Fruit fly (Drosophila melanogaster) whole organism, pupa: Measurements from ENCODE around the gene Kr-h2.

Experiments used
- CG10348 ChIP-seq: fragments of 200-800 bp; sonication (Bioruptor generic); IDR thresholded peaks from 2 replicates; pipeline ENCODE4 v1.3.6; 2022; ENCODE audit warnings: missing biosample characterization, missing genetic modification characterization
- CG15710 ChIP-seq: fragments of 200-800 bp; sonication (Bioruptor generic); optimal IDR thresholded peaks from 2 replicates; lab custom pipeline; 2018; ENCODE audit warnings: missing biosample characterization, mild to moderate bottlenecking, missing genetic modification characterization, moderate library complexity
- CG17806 ChIP-seq: fragments of 200-800 bp; sonication (Bioruptor generic); optimal IDR thresholded peaks from 2 replicates; lab custom pipeline; 2018; ENCODE audit warnings: missing biosample characterization, mild to moderate bottlenecking, missing genetic modification characterization, moderate library complexity
- CG8159 ChIP-seq: fragments of 200-800 bp; sonication (Bioruptor generic); optimal IDR thresholded peaks from 3 replicates; lab custom pipeline; 2018; ENCODE audit warnings: missing biosample characterization, mild to moderate bottlenecking, missing genetic modification characterization, moderate library complexity
- CG9948 ChIP-seq: fragments of 200-800 bp; sonication (Bioruptor generic); optimal IDR thresholded peaks from 2 replicates; lab custom pipeline; 2018; ENCODE audit warnings: missing biosample characterization, mild to moderate bottlenecking, missing genetic modification characterization, moderate library complexity
- EcR ChIP-seq: fragments of 200-800 bp; sonication (Bioruptor generic); optimal IDR thresholded peaks from 3 replicates; lab custom pipeline; 2019; ENCODE audit warnings: missing biosample characterization, missing genetic modification characterization, mild to moderate bottlenecking, moderate library complexity, missing genetic modification reagents
- Pif1B ChIP-seq: fragments of 200-800 bp; sonication (Bioruptor generic); optimal IDR thresholded peaks from 3 replicates; lab custom pipeline; 2016; ENCODE audit warnings: missing biosample characterization, missing genetic modification characterization
- rn ChIP-seq: fragments of 200-800 bp; sonication (Bioruptor generic); IDR thresholded peaks from 2 replicates; pipeline ENCODE4 v1.3.6; 2022; ENCODE audit warnings: missing biosample characterization, missing genetic modification characterization

- TF ChIP-seq Pif1B (GFP tag; lab: Kevin White, UChicago) (no peak), CG17806 (tag; lab: Kevin White, UChicago) (no peak), CG15710 (tag; lab: Kevin White, UChicago) (no peak), CG8159 (no peak), rn (GFP tag; lab: Robert Waterston, UW) (no peak), EcR (no peak), CG10348 (GFP tag; lab: Robert Waterston, UW) (no peak), CG9948 (tag; lab: Kevin White, UChicago) (no peak)
Observed at dm6 chr2L:6075345-6075744, 4.6 kb downstream of the Kr-h2 start.
